Worm (Caenorhabditis elegans): ENCODE results near the gene W09D6.4.

Gene W09D6.4

DNA sequence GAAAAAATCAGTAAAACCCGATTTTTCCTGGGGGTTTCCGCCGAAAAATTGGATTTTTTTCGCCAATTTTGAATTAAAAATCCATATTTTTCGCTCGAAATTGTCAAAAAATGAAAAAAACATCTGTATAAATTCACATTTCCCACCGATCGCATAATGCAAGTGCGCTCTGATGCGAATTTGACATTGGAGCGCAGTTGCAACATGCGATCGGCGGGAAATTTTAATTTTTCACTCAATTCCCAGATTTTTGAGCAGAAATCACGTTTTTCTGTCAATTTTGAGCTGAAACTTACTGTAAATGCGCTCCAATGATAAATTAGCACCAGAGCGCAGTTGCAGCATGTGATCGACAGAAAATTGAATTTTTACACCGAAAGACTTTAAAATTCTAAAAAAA lies 15.0 kb upstream of the W09D6.4 start:
- no peak for TF ChIP-seq W03F9.2 (tag; optimal IDR thresholded peaks at IDR 0.05)
- TF ChIP-seq him-1 (tag; optimal IDR thresholded peaks at IDR 0.05), result no peak
- no peak for TF ChIP-seq dao-5 (tag; optimal IDR thresholded peaks at IDR 0.05)

DNA sequence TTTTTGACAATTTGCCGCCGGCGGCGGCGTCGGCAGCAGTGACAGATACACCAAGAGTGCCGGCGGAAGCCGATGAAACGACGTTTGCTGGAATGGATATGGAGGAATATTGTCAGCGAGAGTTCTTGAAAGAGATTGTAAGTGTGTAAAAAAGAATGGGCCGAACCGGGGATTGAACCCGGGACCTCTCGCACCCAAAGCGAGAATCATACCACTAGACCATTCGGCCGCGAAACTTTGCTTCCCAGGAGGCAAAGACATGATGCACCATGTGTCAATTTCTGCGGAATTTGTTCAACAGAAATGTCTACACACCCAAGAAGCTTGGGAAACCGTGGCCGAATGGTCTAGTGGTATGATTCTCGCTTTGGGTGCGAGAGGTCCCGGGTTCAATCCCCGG lies 12.9 kb upstream of the W09D6.4 start:
- TF ChIP-seq W03F9.2 (tag; optimal IDR thresholded peaks at IDR 0.05) (peak; percentile 74), dao-5 (tag; optimal IDR thresholded peaks at IDR 0.05) (no peak), him-1 (tag; optimal IDR thresholded peaks at IDR 0.05) (peak; percentile 81)

DNA sequence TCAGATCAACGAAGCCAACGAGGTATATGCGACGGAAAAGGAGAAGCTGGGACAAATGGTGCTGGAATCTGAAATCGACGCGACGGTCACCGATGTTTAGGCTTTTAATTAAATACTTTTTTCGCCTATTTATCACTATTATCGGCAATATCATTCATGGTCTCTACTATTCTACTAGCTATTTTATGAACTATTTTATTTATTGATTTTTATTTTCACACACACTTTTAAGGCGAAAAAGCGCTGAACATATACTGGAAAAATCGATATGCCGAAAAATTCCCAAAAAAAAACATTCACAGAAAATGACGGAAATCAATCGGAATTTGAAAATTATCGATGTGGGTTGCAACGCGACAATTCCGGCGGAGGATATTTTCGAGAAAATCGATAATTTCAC lies 11.0 kb upstream of the W09D6.4 start, which contains the start of gene W09D6.1:
W09D6.1 (plus strand) TSS at position 301 of the 400 bp plus-strand sequence.
- TF ChIP-seq W03F9.2 (tag; optimal IDR thresholded peaks at IDR 0.05) (no peak), dao-5 (tag; optimal IDR thresholded peaks at IDR 0.05) (no peak), him-1 (tag; optimal IDR thresholded peaks at IDR 0.05) (no peak)

DNA sequence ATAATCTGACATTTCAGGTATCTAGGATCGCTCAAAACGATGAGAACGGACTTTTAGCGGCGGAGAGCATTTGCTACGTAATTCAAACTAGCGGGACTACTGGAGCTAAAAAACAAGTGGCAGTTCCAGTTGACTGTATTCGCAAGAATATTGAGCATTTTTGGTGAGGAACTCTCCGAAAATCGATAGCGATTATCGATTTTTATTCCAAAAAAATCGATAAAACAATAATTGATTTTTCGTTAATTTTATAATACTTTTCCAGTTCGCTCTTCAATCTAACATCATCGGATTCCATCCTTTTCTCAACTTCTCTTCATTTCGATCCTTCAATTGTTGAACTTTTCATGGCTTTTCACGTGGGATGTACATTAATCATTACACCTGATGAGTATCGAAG lies 10.3 kb upstream of the W09D6.4 start:
- TF ChIP-seq him-1 (tag; optimal IDR thresholded peaks at IDR 0.05) (no peak), dao-5 (tag; optimal IDR thresholded peaks at IDR 0.05) (no peak)

DNA sequence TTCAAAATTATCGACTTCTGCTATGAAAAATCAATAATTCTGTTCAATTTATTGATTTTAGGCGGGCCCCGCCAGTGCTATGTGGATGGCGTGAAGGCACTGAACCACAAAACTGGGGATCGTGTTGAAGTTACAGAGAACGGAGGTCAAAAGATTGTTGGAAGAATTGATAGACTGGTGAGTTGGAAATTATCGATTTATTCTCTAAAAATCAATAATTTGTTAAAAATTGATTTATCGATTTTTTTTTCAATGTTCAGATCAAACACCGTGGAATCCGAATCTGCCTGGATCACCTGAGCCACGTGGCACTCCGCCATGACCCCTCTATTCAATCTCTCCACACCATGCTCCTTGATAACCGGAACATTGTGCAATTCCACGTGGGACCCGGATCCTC lies 9.3 kb upstream of the W09D6.4 start:
- TF ChIP-seq him-1 (tag; optimal IDR thresholded peaks at IDR 0.05), result no peak
- TF ChIP-seq dao-5 (tag; optimal IDR thresholded peaks at IDR 0.05), result no peak
- no peak for TF ChIP-seq W03F9.2 (tag; optimal IDR thresholded peaks at IDR 0.05)

DNA sequence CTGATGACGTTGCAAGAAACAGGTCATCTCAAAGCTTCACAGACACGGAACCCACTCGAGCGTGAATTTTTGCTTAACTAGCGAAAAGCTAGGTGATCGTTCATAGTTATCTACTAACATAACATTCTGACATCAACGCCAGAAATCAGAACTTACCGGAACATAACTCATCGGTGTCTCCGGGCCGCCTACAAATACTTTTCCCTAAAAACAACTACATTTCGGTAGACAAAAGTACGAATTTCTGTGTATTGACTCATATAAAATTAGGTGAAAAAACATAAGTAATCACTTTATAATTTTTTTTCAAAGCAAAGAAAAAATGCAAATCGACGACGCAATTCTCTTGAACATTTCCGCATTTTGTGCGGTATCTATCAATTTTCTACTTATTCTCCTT lies 5.3 kb upstream of the W09D6.4 start, which contains the start of gene str-261:
str-261 (plus strand) TSS at position 301 of the 400 bp plus-strand sequence.
- TF ChIP-seq him-1 (tag; optimal IDR thresholded peaks at IDR 0.05) (no peak), dao-5 (tag; optimal IDR thresholded peaks at IDR 0.05) (no peak), W03F9.2 (tag; optimal IDR thresholded peaks at IDR 0.05) (no peak)

DNA sequence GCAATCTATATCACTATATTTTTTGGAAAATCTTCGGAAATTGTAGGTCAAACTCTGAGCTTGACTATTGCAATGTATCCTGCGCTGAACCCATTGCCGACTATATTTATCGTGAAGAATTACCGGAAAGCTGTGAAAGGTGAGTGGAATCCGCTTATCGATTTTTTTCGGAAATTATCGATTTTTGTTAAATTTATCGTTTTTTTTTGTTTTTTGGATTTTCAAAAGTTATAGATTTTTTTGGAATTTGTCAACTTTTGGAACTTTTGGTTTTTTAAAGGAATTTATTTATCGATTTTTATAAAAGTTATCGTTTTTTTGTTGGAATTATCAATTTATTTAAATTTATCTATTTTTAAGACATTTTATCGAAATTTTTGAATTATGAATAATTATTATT lies 2.8 kb upstream of the W09D6.4 start:
- TF ChIP-seq dao-5 (tag; optimal IDR thresholded peaks at IDR 0.05) (no peak), him-1 (tag; optimal IDR thresholded peaks at IDR 0.05) (no peak), W03F9.2 (tag; optimal IDR thresholded peaks at IDR 0.05) (no peak)

DNA sequence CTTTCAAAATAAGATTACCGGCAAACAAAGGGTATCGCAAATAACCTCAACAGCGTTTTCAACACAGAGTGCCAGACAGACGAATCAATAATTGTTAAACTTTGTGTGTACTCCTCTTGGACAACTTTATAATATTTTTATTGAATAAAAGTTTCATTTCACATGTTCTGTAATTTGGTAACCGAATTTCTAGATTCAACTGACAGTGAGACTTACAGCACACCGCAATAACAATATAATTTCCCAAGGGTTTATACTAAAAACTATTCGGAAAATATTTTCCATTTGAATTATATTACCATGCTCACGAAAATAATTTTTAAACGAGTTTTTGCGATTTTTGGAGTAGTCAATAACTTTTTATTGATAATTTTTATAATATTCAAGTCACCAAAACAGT lies 2.1 kb upstream of the W09D6.4 start, which contains the start of gene str-246:
str-246 (plus strand) TSS at position 301 of the 400 bp plus-strand sequence.
- no peak for TF ChIP-seq him-1 (tag; optimal IDR thresholded peaks at IDR 0.05)
- TF ChIP-seq dao-5 (tag; optimal IDR thresholded peaks at IDR 0.05), result no peak

DNA sequence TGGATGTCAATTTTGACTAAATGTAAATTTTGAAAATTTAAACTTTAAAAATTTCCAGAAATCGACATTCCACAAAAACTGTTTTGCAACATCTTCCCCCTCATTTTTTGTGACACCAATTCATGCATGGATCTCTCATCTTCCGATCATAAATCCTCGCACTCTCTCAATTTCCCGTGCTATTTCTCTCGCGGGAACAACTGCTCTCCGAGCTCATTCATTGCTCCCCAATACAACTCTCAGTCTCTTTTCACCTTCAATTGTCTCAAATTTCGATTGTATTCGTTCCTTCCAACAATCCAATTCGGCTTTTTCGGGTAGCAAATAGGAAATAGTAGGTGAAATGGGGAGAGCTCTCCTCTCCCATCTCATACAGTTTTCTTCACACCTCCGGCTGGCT lies 3.1 kb downstream of the W09D6.4 start:
- TF ChIP-seq him-1 (tag; optimal IDR thresholded peaks at IDR 0.05) (no peak), W03F9.2 (tag; optimal IDR thresholded peaks at IDR 0.05) (no peak), dao-5 (tag; optimal IDR thresholded peaks at IDR 0.05) (no peak)

DNA sequence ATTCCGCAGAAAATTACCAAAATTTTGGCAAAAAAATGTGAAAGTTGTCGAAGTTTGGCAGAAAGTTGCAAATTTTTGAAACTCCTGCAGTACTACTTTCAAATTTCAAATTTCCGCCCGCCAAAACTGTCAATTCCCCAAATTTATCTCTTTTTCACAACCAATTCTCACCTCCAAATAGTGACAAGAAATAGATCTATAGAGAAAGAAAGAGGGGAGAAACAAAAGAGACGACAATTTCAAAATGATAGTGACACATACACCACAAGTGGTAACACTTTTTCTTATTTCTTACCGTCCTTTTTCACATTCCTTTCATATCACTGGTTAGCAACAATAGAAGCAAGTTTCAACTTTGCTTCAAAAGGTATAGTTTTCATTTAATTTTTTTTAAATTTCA lies 4.4 kb downstream of the W09D6.4 start:
- TF ChIP-seq dao-5 (tag; optimal IDR thresholded peaks at IDR 0.05) (no peak), him-1 (tag; optimal IDR thresholded peaks at IDR 0.05) (no peak), W03F9.2 (tag; optimal IDR thresholded peaks at IDR 0.05) (no peak)

DNA sequence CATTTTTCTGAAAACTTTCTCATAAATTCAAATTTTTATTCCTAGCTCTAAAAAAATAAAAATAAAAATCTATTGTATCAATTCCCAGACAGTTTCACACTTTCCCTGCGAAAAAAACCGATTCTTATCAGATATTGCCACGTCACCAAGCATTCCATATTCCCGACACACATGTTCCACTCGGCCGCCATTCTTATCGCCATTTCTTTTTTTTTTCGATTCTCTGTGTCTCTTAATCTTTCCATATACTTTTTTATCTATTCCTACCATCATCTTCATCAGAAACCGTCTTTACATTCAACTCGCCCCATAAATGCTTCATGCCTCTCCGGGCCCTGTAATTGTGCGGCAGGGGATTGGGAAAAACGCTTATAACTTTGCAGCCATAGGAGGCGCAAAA lies 7.9 kb downstream of the W09D6.4 start:
- TF ChIP-seq W03F9.2 (tag; optimal IDR thresholded peaks at IDR 0.05) (peak; percentile 24), him-1 (tag; optimal IDR thresholded peaks at IDR 0.05) (no peak)

DNA sequence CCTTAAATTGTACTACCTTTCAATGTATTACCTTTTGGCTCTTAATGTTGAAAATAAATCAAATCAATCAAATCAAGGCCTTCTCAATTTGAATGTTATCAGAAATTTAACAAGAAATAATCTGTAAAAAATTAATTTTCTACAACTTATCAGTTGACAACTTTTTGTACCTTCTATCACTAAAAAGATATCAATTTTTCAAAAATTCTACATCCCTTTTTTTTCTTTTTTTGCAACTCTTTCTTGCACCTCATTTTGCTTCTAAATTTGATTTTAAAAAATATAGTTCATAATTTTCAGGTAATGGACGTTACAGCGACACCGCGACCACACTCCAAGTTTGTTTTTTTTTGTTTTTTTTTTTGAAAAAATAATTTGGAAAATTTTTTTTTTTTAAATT lies 8.6 kb downstream of the W09D6.4 start, which contains the start of gene W09D6.5:
W09D6.5 (plus strand) TSS at position 301 of the 400 bp plus-strand sequence.
- TF ChIP-seq dao-5 (tag; optimal IDR thresholded peaks at IDR 0.05) (no peak), him-1 (tag; optimal IDR thresholded peaks at IDR 0.05) (no peak), W03F9.2 (tag; optimal IDR thresholded peaks at IDR 0.05) (no peak)

DNA sequence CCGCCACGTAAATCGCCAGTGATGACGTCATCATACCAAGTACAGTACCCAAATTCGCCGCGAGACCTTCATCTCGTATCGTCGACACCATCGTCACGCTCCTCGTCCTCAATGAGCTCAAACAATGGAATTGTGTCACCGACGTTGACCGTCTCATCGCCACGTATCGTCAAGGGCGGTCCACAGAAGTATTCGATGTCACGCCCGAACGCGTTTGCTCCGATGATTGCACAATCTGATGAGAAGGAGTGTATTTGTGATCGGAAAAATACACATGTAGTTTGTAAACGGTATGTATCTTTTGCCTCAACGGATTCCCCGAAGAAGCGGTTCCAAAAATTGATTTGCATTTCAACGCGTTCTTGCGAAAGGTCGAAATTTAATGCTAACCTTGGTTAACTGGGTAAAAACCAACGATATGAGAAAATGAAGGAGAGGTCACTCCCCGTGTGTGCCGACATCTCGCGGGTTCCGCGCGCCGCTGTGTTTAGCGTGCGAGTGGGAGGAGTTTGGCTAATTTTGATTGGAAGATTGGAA lies 10.6 kb downstream of the W09D6.4 start:
- TF ChIP-seq him-1 (tag; optimal IDR thresholded peaks at IDR 0.05) (no peak), W03F9.2 (tag; optimal IDR thresholded peaks at IDR 0.05) (peak; percentile 35)

DNA sequence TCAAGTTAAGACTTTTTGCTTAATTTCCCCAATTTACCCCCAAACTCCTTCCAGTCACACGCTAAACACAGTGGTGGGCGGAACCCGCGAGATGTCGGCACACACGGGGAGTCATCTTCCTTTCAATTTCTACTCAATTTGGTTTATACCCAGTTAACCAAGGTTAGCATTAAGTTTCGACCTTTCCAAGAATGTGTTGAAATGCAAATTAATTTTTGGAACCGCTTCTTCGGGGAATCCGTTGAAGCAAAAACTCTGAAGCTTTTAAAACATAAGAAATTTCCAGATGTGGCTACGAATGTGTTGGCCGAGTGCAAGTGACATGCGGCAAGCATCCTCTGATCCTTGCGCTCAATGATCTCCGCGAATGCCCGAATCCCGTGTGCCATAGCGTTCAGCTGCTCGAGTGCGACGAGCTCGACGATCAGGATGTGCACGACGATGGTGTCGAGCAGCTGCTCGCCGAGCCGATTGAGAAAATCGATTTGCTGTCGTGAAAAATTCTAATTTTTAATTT lies 11.4 kb downstream of the W09D6.4 start:
- TF ChIP-seq him-1 (tag; optimal IDR thresholded peaks at IDR 0.05), result no peak
- TF ChIP-seq W03F9.2 (tag; optimal IDR thresholded peaks at IDR 0.05), result no peak
- TF ChIP-seq dao-5 (tag; optimal IDR thresholded peaks at IDR 0.05), result no peak

DNA sequence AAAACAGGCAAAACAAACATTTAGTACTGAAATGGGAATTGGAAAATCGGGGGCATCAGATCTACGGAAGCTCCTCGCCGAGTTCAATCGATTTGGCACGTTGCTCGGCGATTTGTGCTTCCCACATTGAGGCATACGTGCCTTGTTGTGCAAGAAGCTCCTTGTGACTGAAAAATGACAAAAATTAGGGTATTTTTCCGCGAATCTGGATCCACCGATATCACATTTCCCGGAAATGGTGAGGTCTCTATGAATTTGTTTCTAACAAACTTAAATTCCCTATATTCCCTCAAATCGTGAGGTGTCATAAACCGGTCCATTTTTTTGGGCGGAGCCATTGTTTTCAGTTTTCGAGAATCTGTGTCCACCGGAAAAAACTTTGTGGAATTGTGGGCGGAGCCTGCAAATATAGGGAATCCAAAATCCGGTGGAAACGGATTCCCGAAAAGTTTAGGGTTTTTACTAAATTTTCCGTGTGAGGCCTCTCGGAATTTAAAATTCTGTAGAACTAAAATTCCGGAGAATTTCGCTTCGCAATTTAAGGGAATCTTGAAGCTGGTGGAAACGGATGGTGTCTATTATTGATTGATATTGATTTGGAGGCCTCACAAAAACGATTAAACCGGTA lies 12.2 kb downstream of the W09D6.4 start:
- TF ChIP-seq W03F9.2 (tag; optimal IDR thresholded peaks at IDR 0.05) (no peak), dao-5 (tag; optimal IDR thresholded peaks at IDR 0.05) (no peak), him-1 (tag; optimal IDR thresholded peaks at IDR 0.05) (no peak)
